Worm (Caenorhabditis elegans) whole organism, early embryonic: ENCODE data around the gene ZK105.6.
"Not testable (repeated sequence)": the region's sequence is repeated elsewhere in the genome, so short reads cannot be mapped to it uniquely, and the experiment has no call there.

Experiments
- B0310.2 ChIP-seq: sonication (generic microtip); optimal IDR thresholded peaks from 2 replicates; lab custom pipeline; 2016; ENCODE audit warnings: mild to moderate bottlenecking, missing genetic modification characterization, missing compliant biosample characterization
- F13C5.2 ChIP-seq: sonication (generic microtip); optimal IDR thresholded peaks from 2 replicates; lab custom pipeline; 2017; ENCODE audit warnings: mild to moderate bottlenecking, missing genetic modification characterization, inconsistent platforms, missing compliant biosample characterization
- aly-1 ChIP-seq: sonication (generic microtip); optimal IDR thresholded peaks from 2 replicates; lab custom pipeline; 2016; ENCODE audit warnings: missing genetic modification characterization, missing compliant biosample characterization
- ama-1 ChIP-seq: fragments of 150-350 bp; optimal IDR thresholded peaks from 2 replicates; lab custom pipeline; 2014
- ceh-13 ChIP-seq: fragments of 200-800 bp; sonication (Bioruptor generic); optimal IDR thresholded peaks from 2 replicates; lab custom pipeline; 2018; ENCODE audit warnings: mild to moderate bottlenecking, missing genetic modification characterization, missing compliant biosample characterization
- ceh-36 ChIP-seq: sonication (generic microtip); optimal IDR thresholded peaks from 2 replicates; lab custom pipeline; 2016; ENCODE audit warnings: missing genetic modification characterization, inconsistent platforms, missing compliant biosample characterization
- ets-7 ChIP-seq: sonication (generic microtip); optimal IDR thresholded peaks from 2 replicates; lab custom pipeline; 2016; ENCODE audit warnings: missing genotype, missing genetic modification characterization, missing compliant biosample characterization
- flt-1 ChIP-seq: fragments of 200-800 bp; sonication (Bioruptor generic); IDR thresholded peaks from 2 replicates; pipeline ENCODE4 v1.3.6; 2022; ENCODE audit warnings: missing genetic modification characterization, missing compliant biosample characterization
- hmbx-1 ChIP-seq: sonication (generic microtip); optimal IDR thresholded peaks from 2 replicates; lab custom pipeline; 2016; ENCODE audit warnings: mild to moderate bottlenecking, missing genetic modification characterization, missing compliant biosample characterization
- hmg-4 ChIP-seq: fragments of 200-800 bp; sonication (Bioruptor generic); optimal IDR thresholded peaks from 2 replicates; lab custom pipeline; 2018; ENCODE audit warnings: mild to moderate bottlenecking, missing genetic modification characterization, missing compliant biosample characterization
- hnd-1 ChIP-seq: sonication (generic microtip); optimal IDR thresholded peaks from 2 replicates; lab custom pipeline; 2016; ENCODE audit warnings: missing genetic modification characterization, missing compliant biosample characterization
- pes-1 ChIP-seq: fragments of 200-800 bp; sonication (Bioruptor generic); IDR thresholded peaks from 2 replicates; pipeline ENCODE4 v1.3.6; 2022; ENCODE audit warnings: missing genetic modification reagents, missing genetic modification characterization, missing compliant biosample characterization
- scrt-1 ChIP-seq: fragments of 200-800 bp; sonication (Bioruptor generic); IDR thresholded peaks from 2 replicates; pipeline ENCODE4 v1.3.6; 2022; ENCODE audit warnings: missing genetic modification characterization, missing compliant biosample characterization
- sea-1 ChIP-seq: fragments of 200-800 bp; sonication (Bioruptor generic); conservative IDR thresholded peaks from 2 replicates; pipeline ENCODE4 v1.3.6; 2022; ENCODE audit warnings: missing genetic modification characterization, missing compliant biosample characterization
- tbx-11 ChIP-seq: fragments of 200-800 bp; sonication (Bioruptor generic); IDR thresholded peaks from 2 replicates; pipeline ENCODE4 v1.3.6; 2022; ENCODE audit warnings: missing genetic modification characterization, missing compliant biosample characterization
- tbx-37 ChIP-seq: fragments of 200-800 bp; sonication (Bioruptor generic); conservative IDR thresholded peaks from 2 replicates; pipeline ENCODE4 v1.3.6; 2022; ENCODE audit warnings: missing genetic modification reagents, missing genetic modification characterization, missing compliant biosample characterization
- tra-4 ChIP-seq: sonication (generic microtip); optimal IDR thresholded peaks from 2 replicates; lab custom pipeline; 2017; ENCODE audit warnings: missing genetic modification characterization, missing compliant biosample characterization

Gene ZK105.6

DNA sequence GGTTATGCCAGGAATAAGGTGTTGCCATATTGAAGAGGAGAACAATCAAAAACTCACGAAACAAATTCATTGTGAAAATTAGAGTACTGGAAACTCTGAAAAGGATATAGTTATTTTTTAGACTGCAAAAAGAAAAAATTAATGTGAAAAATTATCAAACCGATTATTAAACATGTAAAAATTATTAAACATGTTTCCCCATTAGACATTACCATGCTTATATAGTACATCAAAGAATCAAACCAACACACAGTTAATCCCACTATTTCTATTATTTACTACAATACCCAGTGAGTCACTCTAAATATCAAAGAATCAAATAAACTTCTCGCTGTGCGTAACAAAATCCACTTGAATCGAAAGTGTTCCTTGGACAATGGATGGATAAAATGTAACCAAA, 10.8 kb downstream of the ZK105.6 start, which contains the start of gene ZK105.13:
ZK105.13 (minus strand) TSS at position 101 of the 400 bp plus-strand sequence.
- no peak for TF ChIP-seq ama-1
- TF ChIP-seq hmbx-1 (tag; lab: Kevin White, UChicago) = no peak
- no peak for TF ChIP-seq hnd-1 (tag; lab: Kevin White, UChicago)
- TF ChIP-seq ceh-36 (tag; lab: Kevin White, UChicago) = no peak
- no peak for TF ChIP-seq sea-1 (GFP tag; lab: Robert Waterston, UW)
- no peak for TF ChIP-seq tra-4
- TF ChIP-seq tbx-37 (GFP tag; lab: Robert Waterston, UW) = no peak
- TF ChIP-seq pes-1 (GFP tag; lab: Robert Waterston, UW) = no peak
- no peak for TF ChIP-seq scrt-1 (GFP tag; lab: Robert Waterston, UW)
- no peak for TF ChIP-seq ceh-13 (GFP tag; lab: Kevin White, UChicago)
- no peak for TF ChIP-seq B0310.2 (tag; lab: Kevin White, UChicago)
- TF ChIP-seq F13C5.2 (tag; lab: Kevin White, UChicago) = no peak
- TF ChIP-seq hmg-4 (GFP tag; lab: Kevin White, UChicago) = no peak

DNA sequence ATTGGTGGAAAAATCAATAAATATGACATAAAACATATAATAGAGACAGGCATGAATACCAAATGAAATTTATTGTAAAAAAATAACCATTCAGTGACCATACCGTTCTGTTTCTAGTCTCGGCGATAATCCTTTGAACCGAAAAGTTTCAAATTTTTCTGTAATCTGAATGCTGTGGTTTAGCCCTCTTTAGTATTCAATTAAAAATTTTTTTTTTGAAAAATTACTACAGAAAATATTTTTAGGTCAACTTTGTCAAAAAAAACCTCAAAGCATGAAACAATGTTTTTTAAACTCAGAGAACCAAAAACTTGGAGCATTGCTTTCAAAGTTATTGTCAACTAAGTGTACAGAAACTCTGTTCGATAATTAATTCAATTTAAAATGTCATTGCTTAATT, 15.3 kb downstream of the ZK105.6 start, which contains the start of gene ZK105.11:
ZK105.11 (minus strand) TSS at position 101 of the 400 bp plus-strand sequence.
- TF ChIP-seq hmbx-1 (tag; lab: Kevin White, UChicago) (no peak), tbx-11 (GFP tag; lab: Robert Waterston, UW) (no peak), tra-4 (no peak)

- TF ChIP-seq hnd-1 (tag; lab: Kevin White, UChicago) = no peak
- no peak for TF ChIP-seq hmbx-1 (tag; lab: Kevin White, UChicago)
- no peak for TF ChIP-seq hmg-4 (GFP tag; lab: Kevin White, UChicago)
Measured at ce11 chrV:7705316-7705715, 18.6 kb downstream of the ZK105.6 start, which contains the start of gene srw-3. Gene srw-3 (plus strand): TSS chrV:7705616.

DNA sequence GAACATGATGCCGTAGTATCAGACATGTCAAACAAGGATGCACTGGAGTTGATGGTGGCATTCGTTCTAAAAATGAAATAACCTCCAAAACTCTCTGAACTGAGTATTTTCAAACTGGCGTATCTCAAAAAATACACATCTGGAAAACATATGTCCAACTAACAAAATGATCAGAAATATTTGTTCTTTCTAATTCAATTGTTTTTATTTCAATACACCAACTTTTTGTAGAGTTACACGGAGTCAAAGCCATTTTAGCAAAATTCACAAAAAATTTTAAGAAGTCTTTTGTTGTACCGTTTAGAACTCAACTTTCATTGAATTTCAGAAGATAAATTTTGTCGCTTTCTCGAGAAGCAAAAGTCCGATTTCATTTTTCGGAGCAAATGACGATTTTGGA, 20.3 kb downstream of the ZK105.6 start, which contains the start of gene srsx-40:
srsx-40 (minus strand) TSS at position 101 of the 400 bp plus-strand sequence.
- TF ChIP-seq tbx-37 (GFP tag; lab: Robert Waterston, UW); ceh-36 (tag; lab: Kevin White, UChicago); F13C5.2 (tag; lab: Kevin White, UChicago): not testable (repeated sequence)

ce11 chrV:7696842-7697241, 27.0 kb downstream of the ZK105.6 start, which contains the start of gene ZK105.3:
Gene ZK105.3 (plus strand): TSS chrV:7697142.
- TF ChIP-seq ama-1 (no peak), hnd-1 (tag; lab: Kevin White, UChicago) (no peak), ets-7 (tag; lab: Kevin White, UChicago) (no peak), B0310.2 (tag; lab: Kevin White, UChicago) (no peak), hmbx-1 (tag; lab: Kevin White, UChicago) (no peak), tbx-11 (GFP tag; lab: Robert Waterston, UW) (no peak), pes-1 (GFP tag; lab: Robert Waterston, UW) (no peak), scrt-1 (GFP tag; lab: Robert Waterston, UW) (no peak), flt-1 (GFP tag; lab: Robert Waterston, UW) (no peak), aly-1 (tag; lab: Kevin White, UChicago) (no peak)

DNA sequence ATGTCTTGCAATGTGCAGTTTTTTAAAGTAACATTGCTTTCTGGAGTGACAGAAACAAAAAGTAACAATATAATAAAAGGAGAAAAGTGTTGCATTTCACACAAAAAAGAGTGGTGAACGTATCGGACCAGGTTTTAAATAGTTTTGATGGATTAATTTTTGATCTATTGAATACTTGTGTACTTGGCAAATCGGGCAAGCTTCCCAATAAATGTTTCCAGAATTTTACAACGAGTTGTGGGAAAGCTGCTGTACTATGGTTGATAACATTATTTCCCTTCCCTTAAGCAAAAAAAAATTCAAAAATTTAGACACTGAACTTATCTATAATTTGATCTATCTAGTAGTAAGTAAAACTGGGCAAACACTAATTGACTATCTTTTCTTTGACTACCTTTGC, 30.5 kb downstream of the ZK105.6 start, which contains the start of gene C12D5.10:
C12D5.10 (minus strand) TSS at position 101 of the 400 bp plus-strand sequence.
- TF ChIP-seq tbx-37 (GFP tag; lab: Robert Waterston, UW) = no peak
- TF ChIP-seq hnd-1 (tag; lab: Kevin White, UChicago) = no peak
- no peak for TF ChIP-seq tbx-11 (GFP tag; lab: Robert Waterston, UW)
- no peak for TF ChIP-seq B0310.2 (tag; lab: Kevin White, UChicago)
- TF ChIP-seq scrt-1 (GFP tag; lab: Robert Waterston, UW) = no peak
- no peak for TF ChIP-seq flt-1 (GFP tag; lab: Robert Waterston, UW)
- TF ChIP-seq sea-1 (GFP tag; lab: Robert Waterston, UW) = no peak
- no peak for TF ChIP-seq pes-1 (GFP tag; lab: Robert Waterston, UW)
- no peak for TF ChIP-seq hmbx-1 (tag; lab: Kevin White, UChicago)
- no peak for TF ChIP-seq hmg-4 (GFP tag; lab: Kevin White, UChicago)
- TF ChIP-seq ceh-36 (tag; lab: Kevin White, UChicago) = no peak
- no peak for TF ChIP-seq aly-1 (tag; lab: Kevin White, UChicago)
- no peak for TF ChIP-seq ama-1

ce11 chrV:7690637-7691036, 33.2 kb downstream of the ZK105.6 start:
- TF ChIP-seq hmbx-1 (tag; lab: Kevin White, UChicago) (no peak), sea-1 (GFP tag; lab: Robert Waterston, UW) (no peak), ama-1 (no peak), scrt-1 (GFP tag; lab: Robert Waterston, UW) (no peak), ceh-13 (GFP tag; lab: Kevin White, UChicago) (no peak), tbx-11 (GFP tag; lab: Robert Waterston, UW) (no peak), tra-4 (no peak), flt-1 (GFP tag; lab: Robert Waterston, UW) (no peak), ceh-36 (tag; lab: Kevin White, UChicago) (no peak), hnd-1 (tag; lab: Kevin White, UChicago) (no peak), pes-1 (GFP tag; lab: Robert Waterston, UW) (no peak), F13C5.2 (tag; lab: Kevin White, UChicago) (no peak)

DNA sequence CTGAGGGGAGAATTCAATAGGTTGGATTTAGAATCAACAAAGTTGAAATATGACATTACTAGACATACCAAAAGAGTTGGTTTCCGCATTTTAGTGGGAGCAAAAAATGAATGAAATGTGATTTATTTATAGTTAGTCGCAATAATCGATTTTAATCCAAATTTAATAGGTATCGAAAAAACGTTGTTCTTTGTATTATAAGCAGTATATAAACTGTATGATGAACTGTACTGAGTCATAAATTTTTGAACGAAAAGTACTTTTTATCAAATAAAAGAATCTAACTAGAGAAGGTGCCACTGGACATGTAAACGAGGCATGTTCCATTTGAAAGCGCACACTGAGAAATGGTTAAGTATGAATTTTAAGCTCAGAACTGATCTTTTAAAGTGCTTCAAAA, 34.0 kb downstream of the ZK105.6 start, which contains the start of gene C12D5.9:
C12D5.9 (minus strand) TSS at position 101 of the 400 bp plus-strand sequence.
- TF ChIP-seq ceh-13 (GFP tag; lab: Kevin White, UChicago) (no peak), B0310.2 (tag; lab: Kevin White, UChicago) (no peak), tra-4 (no peak), ets-7 (tag; lab: Kevin White, UChicago) (no peak), hmg-4 (GFP tag; lab: Kevin White, UChicago) (no peak), scrt-1 (GFP tag; lab: Robert Waterston, UW) (no peak), hmbx-1 (tag; lab: Kevin White, UChicago) (no peak)
